Worm (Caenorhabditis elegans) whole organism, L4 larva: ENCODE data around the gene flh-2.

Source experiments
- F26F4.8 ChIP-seq: fragments of 200-800 bp; sonication (Bioruptor generic); conservative IDR thresholded peaks from 2 replicates; pipeline ENCODE4 v1.3.6; 2022; ENCODE audit warnings: missing genetic modification characterization, missing compliant biosample characterization
- F44E2.7 ChIP-seq: fragments of 200-800 bp; sonication (Bioruptor generic); IDR thresholded peaks from 2 replicates; pipeline ENCODE4 v2.1.2; 2022; ENCODE audit warnings: missing genetic modification characterization, missing compliant biosample characterization
- R02D3.7 ChIP-seq: fragments of 150-350 bp; sonication (generic microtip); optimal IDR thresholded peaks from 3 replicates; lab custom pipeline; 2014; ENCODE audit warnings: missing biosample characterization, missing genetic modification characterization
- T20F7.1 ChIP-seq: fragments of 200-800 bp; sonication (Bioruptor generic); optimal IDR thresholded peaks from 2 replicates; lab custom pipeline; 2018; ENCODE audit warnings: mild to moderate bottlenecking, missing genetic modification characterization, missing compliant biosample characterization
- Y105C5A.15 ChIP-seq: fragments of 200-800 bp; sonication (Bioruptor generic); IDR thresholded peaks from 2 replicates; pipeline ENCODE4 v1.3.6; 2022; ENCODE audit warnings: missing genetic modification characterization, missing compliant biosample characterization
- Y48G9A.11 ChIP-seq: fragments of 200-800 bp; sonication (Bioruptor generic); IDR thresholded peaks from 2 replicates; pipeline ENCODE4 v1.3.6; 2022; ENCODE audit warnings: missing genetic modification reagents, missing genetic modification characterization, missing compliant biosample characterization
- Y5F2A.4 ChIP-seq: fragments of 200-800 bp; sonication (Bioruptor generic); optimal IDR thresholded peaks from 2 replicates; lab custom pipeline; 2018; ENCODE audit warnings: mild to moderate bottlenecking, missing genetic modification characterization, missing compliant biosample characterization
- Y75B8A.6 ChIP-seq: fragments of 200-800 bp; sonication (Bioruptor generic); IDR thresholded peaks from 2 replicates; pipeline ENCODE4 v1.3.6; 2022; ENCODE audit warnings: missing genetic modification reagents, missing genetic modification characterization, missing compliant biosample characterization
- ZK546.5 ChIP-seq, 2 experiments: sonication (generic microtip); optimal IDR thresholded peaks; 2 replicates each; lab custom pipeline; 2017; ENCODE audit warnings: missing biosample characterization in 2 of 2, missing genetic modification characterization in 2 of 2
- aha-1 ChIP-seq: fragments of 150-350 bp; peaks from one replicate; lab custom pipeline; 2014; ENCODE audit warnings: missing biosample characterization, missing genetic modification characterization
- aly-2 ChIP-seq: sonication (generic microtip); optimal IDR thresholded peaks from 2 replicates; lab custom pipeline; 2018; ENCODE audit warnings: missing biosample characterization, missing genetic modification characterization
- ama-1 ChIP-seq: fragments of 150-350 bp; optimal IDR thresholded peaks from 2 replicates; lab custom pipeline; 2014; ENCODE audit warnings: inconsistent platforms, mixed read lengths
- attf-4 ChIP-seq: sonication (generic microtip); optimal IDR thresholded peaks from 3 replicates; lab custom pipeline; 2017; ENCODE audit warnings: missing biosample characterization, missing genetic modification characterization
- ceh-44 ChIP-seq: fragments of 200-800 bp; sonication (Bioruptor generic); IDR thresholded peaks from 2 replicates; pipeline ENCODE4 v1.3.6; 2022; ENCODE audit warnings: missing genetic modification reagents, missing genetic modification characterization, missing compliant biosample characterization
- cey-2 ChIP-seq: sonication (generic microtip); optimal IDR thresholded peaks from 3 replicates; lab custom pipeline; 2017; ENCODE audit warnings: missing genetic modification characterization, mild to moderate bottlenecking, missing compliant biosample characterization, antibody characterized with exemption, borderline replicate concordance; ENCODE audit not compliant: insufficient read depth
- daf-16 ChIP-seq, 3 experiments: sonication (generic microtip); optimal IDR thresholded peaks; 2 replicates each; lab custom pipeline; 2016 to 2017; ENCODE audit warnings: missing genetic modification characterization in 3 of 3, missing genetic modification reagents in 3 of 3, mild to moderate bottlenecking in 2 of 3, missing compliant biosample characterization in 2 of 3, missing biosample characterization in 1 of 3, moderate library complexity in 1 of 3
- daf-8 ChIP-seq: fragments of 200-800 bp; sonication (Bioruptor generic); IDR thresholded peaks from 2 replicates; pipeline ENCODE4 v1.3.6; 2022; ENCODE audit warnings: missing genetic modification characterization, missing compliant biosample characterization
- dmd-6 ChIP-seq: fragments of 200-800 bp; sonication (Bioruptor generic); IDR thresholded peaks from 2 replicates; pipeline ENCODE4 v1.3.6; 2022; ENCODE audit warnings: missing genetic modification reagents, missing genetic modification characterization, missing compliant biosample characterization
- dmd-8 ChIP-seq: fragments of 200-800 bp; sonication (Bioruptor generic); IDR thresholded peaks from 2 replicates; pipeline ENCODE4 v1.3.6; 2022; ENCODE audit warnings: missing genetic modification characterization, missing compliant biosample characterization
- duxl-1 ChIP-seq: sonication (generic microtip); optimal IDR thresholded peaks from 2 replicates; lab custom pipeline; 2016; ENCODE audit warnings: mild to moderate bottlenecking, missing genetic modification characterization, moderate library complexity, missing compliant biosample characterization; ENCODE audit not compliant: poor library complexity
- egl-27 ChIP-seq: sonication (generic microtip); optimal IDR thresholded peaks from 3 replicates; lab custom pipeline; 2017; ENCODE audit warnings: missing biosample characterization, missing genetic modification reagents, missing genetic modification characterization
- hlh-30 ChIP-seq: sonication (generic microtip); optimal IDR thresholded peaks from 2 replicates; lab custom pipeline; 2017; ENCODE audit warnings: antibody characterized with exemption, mild to moderate bottlenecking, missing genetic modification characterization, missing compliant biosample characterization; ENCODE audit not compliant: insufficient read depth
- lim-7 ChIP-seq: fragments of 200-800 bp; sonication (Bioruptor generic); IDR thresholded peaks from 2 replicates; pipeline ENCODE4 v1.3.6; 2022; ENCODE audit warnings: missing genetic modification characterization, missing compliant biosample characterization
- lin-1 ChIP-seq: fragments of 200-800 bp; sonication (Bioruptor generic); IDR thresholded peaks from 2 replicates; pipeline ENCODE4 v1.3.6; 2022; ENCODE audit warnings: missing genetic modification reagents, missing genetic modification characterization, missing compliant biosample characterization
- lin-39 ChIP-seq: fragments of 150-350 bp; optimal IDR thresholded peaks from 2 replicates; lab custom pipeline; 2014; ENCODE audit warnings: missing biosample characterization, missing genetic modification reagents, missing genetic modification characterization
- lir-3 ChIP-seq: sonication (generic microtip); optimal IDR thresholded peaks from 2 replicates; lab custom pipeline; 2016; ENCODE audit warnings: mild to moderate bottlenecking, missing genetic modification characterization, missing compliant biosample characterization
- mep-1 ChIP-seq: fragments of 150-350 bp; sonication (generic microtip); optimal IDR thresholded peaks from 3 replicates; lab custom pipeline; 2014; ENCODE audit warnings: missing biosample characterization, missing genetic modification characterization
- mxl-2 ChIP-seq: fragments of 200-800 bp; sonication (Bioruptor generic); conservative IDR thresholded peaks from 2 replicates; pipeline ENCODE4 v1.3.6; 2022; ENCODE audit warnings: missing genetic modification reagents, missing genetic modification characterization, missing compliant biosample characterization
- nhr-10 ChIP-seq: fragments of 150-350 bp; optimal IDR thresholded peaks from 2 replicates; lab custom pipeline; 2014; ENCODE audit warnings: missing biosample characterization, missing genetic modification characterization
- nhr-102 ChIP-seq: sonication (generic microtip); optimal IDR thresholded peaks from 2 replicates; lab custom pipeline; 2016; ENCODE audit warnings: mild to moderate bottlenecking, missing genetic modification characterization, moderate library complexity, missing compliant biosample characterization
- nhr-25 ChIP-seq: sonication (generic microtip); optimal IDR thresholded peaks from 2 replicates; lab custom pipeline; 2017; ENCODE audit warnings: missing genetic modification characterization, mild to moderate bottlenecking, missing compliant biosample characterization, antibody characterized with exemption, moderate library complexity, borderline replicate concordance; ENCODE audit not compliant: insufficient read depth
- nhr-41 ChIP-seq: fragments of 200-800 bp; sonication (Bioruptor generic); IDR thresholded peaks from 2 replicates; pipeline ENCODE4 v1.3.6; 2022; ENCODE audit warnings: missing genetic modification reagents, missing genetic modification characterization, missing compliant biosample characterization
- nhr-42 ChIP-seq: fragments of 200-800 bp; sonication (Bioruptor generic); IDR thresholded peaks from 2 replicates; pipeline ENCODE4 v1.3.6; 2022; ENCODE audit warnings: missing genetic modification characterization, missing compliant biosample characterization
- rbr-2 ChIP-seq: sonication (generic microtip); optimal IDR thresholded peaks from 2 replicates; lab custom pipeline; 2016; ENCODE audit warnings: missing genotype, missing genetic modification characterization, missing compliant biosample characterization
- sdz-12 ChIP-seq: fragments of 200-800 bp; sonication (Bioruptor generic); optimal IDR thresholded peaks from 2 replicates; lab custom pipeline; 2018; ENCODE audit warnings: mild to moderate bottlenecking, missing genetic modification characterization, missing compliant biosample characterization
- set-16 ChIP-seq: fragments of 200-800 bp; sonication (Bioruptor generic); IDR thresholded peaks from 2 replicates; pipeline ENCODE4 v1.3.6; 2022; ENCODE audit warnings: missing genetic modification reagents, missing genetic modification characterization, missing compliant biosample characterization
- snpc-1.2 ChIP-seq: fragments of 200-800 bp; sonication (Bioruptor generic); IDR thresholded peaks from 2 replicates; pipeline ENCODE4 v1.3.6; 2022; ENCODE audit warnings: missing genetic modification reagents, missing genetic modification characterization, missing compliant biosample characterization
- tag-97 ChIP-seq: fragments of 200-800 bp; sonication (Bioruptor generic); IDR thresholded peaks from 2 replicates; pipeline ENCODE4 v1.3.6; 2022; ENCODE audit warnings: missing genetic modification characterization, missing compliant biosample characterization
- tra-1 ChIP-seq: fragments of 200-800 bp; sonication (Bioruptor generic); IDR thresholded peaks from 2 replicates; pipeline ENCODE4 v1.3.6; 2022; ENCODE audit warnings: missing genetic modification reagents, missing genetic modification characterization, missing compliant biosample characterization
- unc-130 ChIP-seq: sonication (generic microtip); optimal IDR thresholded peaks from 2 replicates; lab custom pipeline; 2016; ENCODE audit warnings: missing genetic modification reagents, missing genetic modification characterization, missing compliant biosample characterization
- unc-39 ChIP-seq: sonication (generic microtip); optimal IDR thresholded peaks from 2 replicates; lab custom pipeline; 2017; ENCODE audit warnings: missing biosample characterization, missing genetic modification characterization
- unc-62 ChIP-seq, 3 experiments: fragments of 150-350 bp in 1 of 3; sonication (generic microtip); optimal IDR thresholded peaks in 2 of 3; peaks in 1 of 3; 1 replicate in 1 of 3; 2 replicates in 2 of 3; lab custom pipeline; 2014 to 2017; ENCODE audit warnings: missing biosample characterization in 3 of 3, missing genetic modification characterization in 3 of 3, missing genetic modification reagents in 3 of 3, missing genotype in 1 of 3
- zfp-2 ChIP-seq: sonication (generic microtip); optimal IDR thresholded peaks from 2 replicates; lab custom pipeline; 2016; ENCODE audit warnings: mild to moderate bottlenecking, missing genetic modification characterization, missing compliant biosample characterization
- ztf-11 ChIP-seq: fragments of 150-350 bp; optimal IDR thresholded peaks from 2 replicates; lab custom pipeline; 2014; ENCODE audit warnings: missing biosample characterization, missing genetic modification characterization

flh-2 gene

DNA sequence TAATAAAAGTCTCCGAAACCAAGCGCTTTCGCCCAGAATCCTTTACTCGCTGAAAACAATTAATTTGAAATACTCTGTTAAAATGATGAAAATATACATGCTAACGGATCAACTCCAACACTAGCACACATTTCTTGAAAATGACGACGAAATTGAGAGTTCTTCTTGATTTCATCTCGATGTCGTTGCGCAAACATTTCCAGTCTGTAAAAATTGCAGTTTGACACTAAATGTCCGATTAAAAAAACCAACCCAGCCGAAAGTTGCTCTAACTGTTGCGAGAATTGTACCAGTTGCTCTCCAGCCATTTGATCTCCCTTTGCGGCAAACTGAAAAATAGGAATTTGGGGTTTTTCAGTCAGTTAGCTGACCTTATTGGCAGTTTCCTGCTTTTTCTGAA is 9.4 kb downstream of the flh-2 start:
- 0 out of 2 replicates have a peak, but pooled peaks have one; percentile 18 for TF ChIP-seq Y48G9A.11 (GFP tag; lab: Robert Waterston, UW)
- TF ChIP-seq dmd-8 (GFP tag; lab: Robert Waterston, UW) = 0 out of 2 replicates have a peak, but pooled peaks have one; percentile 16
- peak; percentile 18 for TF ChIP-seq ama-1 (lab: Kevin White, UChicago)
- peak; percentile 0 for TF ChIP-seq duxl-1 (tag; lab: Kevin White, UChicago)
- TF ChIP-seq aha-1 (tag; lab: Kevin White, UChicago) = peak; percentile 58
- TF ChIP-seq egl-27 (tag; lab: Kevin White, UChicago) = no peak
- no peak for TF ChIP-seq Y5F2A.4 (GFP tag; lab: Kevin White, UChicago)
- TF ChIP-seq rbr-2 (tag; lab: Kevin White, UChicago) = no peak
- peak in 1 of 2 experiments; percentile 98 for TF ChIP-seq unc-62 (GFP tag; optimal IDR thresholded peaks at IDR 0.05 in 1 of 2; lab: Kevin White, UChicago)
- no peak for TF ChIP-seq unc-62 (tag; optimal IDR thresholded peaks at IDR 0.05; lab: Kevin White, UChicago)

DNA sequence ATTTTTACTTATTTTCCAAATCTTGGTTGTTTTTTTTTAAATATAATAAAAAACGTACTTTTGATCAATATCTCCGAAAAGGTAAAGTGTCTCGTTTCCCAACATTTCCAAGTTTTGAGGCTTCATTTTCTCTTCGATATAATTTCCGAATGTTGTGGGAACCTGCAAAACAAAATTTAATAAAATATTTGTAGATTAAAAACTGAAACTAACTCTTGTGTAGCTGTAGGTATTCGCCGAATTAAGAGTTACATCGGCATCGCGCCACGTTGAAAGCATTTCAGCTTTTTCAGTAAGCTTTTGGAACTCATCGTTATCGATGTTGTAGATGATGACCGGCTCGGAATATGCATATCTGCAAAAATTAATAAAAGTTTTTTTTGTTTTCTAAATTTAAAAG is 10.5 kb downstream of the flh-2 start, which contains the start of gene vps-22:
TSS of gene vps-22 (minus strand) at position 101 of the 400 bp plus-strand sequence.
- no peak for TF ChIP-seq tra-1 (GFP tag; lab: Robert Waterston, UW)
- no peak for TF ChIP-seq dmd-6 (GFP tag; lab: Robert Waterston, UW)
- TF ChIP-seq duxl-1 (tag; lab: Kevin White, UChicago) = no peak
- no peak for TF ChIP-seq lin-39 (tag; lab: Kevin White, UChicago)
- TF ChIP-seq cey-2 = no peak
- no peak for TF ChIP-seq mxl-2 (GFP tag; lab: Robert Waterston, UW)
- no peak for TF ChIP-seq unc-39 (tag; lab: Kevin White, UChicago)
- no peak for TF ChIP-seq nhr-41 (GFP tag; lab: Robert Waterston, UW)
- no peak for TF ChIP-seq Y5F2A.4 (GFP tag; lab: Kevin White, UChicago)
- no peak for TF ChIP-seq lim-7 (GFP tag; lab: Robert Waterston, UW)
- TF ChIP-seq, all 104 proteins: peak for 0

DNA sequence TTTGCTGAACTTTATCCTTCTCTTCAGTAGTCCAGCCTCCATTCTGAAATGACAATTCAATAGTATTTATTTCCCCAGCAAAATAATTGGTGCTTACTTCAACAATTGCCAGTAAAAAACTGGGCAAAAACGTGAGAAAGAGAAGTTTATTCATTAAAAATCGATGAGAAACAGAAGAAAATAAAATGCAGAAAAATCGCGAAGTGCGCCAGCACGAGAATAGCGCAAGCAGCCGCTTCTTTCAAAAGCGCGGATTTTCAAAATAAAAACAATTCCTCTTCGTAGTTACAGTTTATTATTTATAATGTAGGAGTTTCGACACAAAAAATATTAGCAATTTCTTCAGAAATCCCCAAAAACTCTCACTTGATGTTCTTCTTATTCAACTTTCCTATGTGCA is 11.0 kb downstream of the flh-2 start, which contains the start of gene C27F2.9:
TSS of gene C27F2.9 (minus strand) at position 159 of the 400 bp plus-strand sequence.
- TF ChIP-seq hlh-30 (peak; percentile 73), tra-1 (GFP tag; lab: Robert Waterston, UW) (peak; percentile 54; the same call in 1 of the 2 replicates), nhr-10 (tag; lab: Kevin White, UChicago) (no peak), T20F7.1 (peak; percentile 83), mep-1 (peak; percentile 88), ZK546.5 (tag; optimal IDR thresholded peaks at IDR 0.05; lab: Kevin White, UChicago) (no peak), Y75B8A.6 (no peak), unc-130 (peak; percentile 59), nhr-42 (GFP tag; lab: Robert Waterston, UW) (peak; percentile 88), cey-2 (no peak), dmd-6 (GFP tag; lab: Robert Waterston, UW) (peak; percentile 67), lim-7 (GFP tag; lab: Robert Waterston, UW) (no peak), unc-62 (GFP tag; optimal IDR thresholded peaks at IDR 0.05 in 1 of 2; lab: Kevin White, UChicago) (peak in 1 of 2 experiments; percentile 98), unc-62 (tag; optimal IDR thresholded peaks at IDR 0.05; lab: Kevin White, UChicago) (no peak), zfp-2 (no peak), nhr-102 (peak; percentile 85), ama-1 (lab: Kevin White, UChicago) (peak; percentile 22), daf-8 (no peak), attf-4 (tag; lab: Kevin White, UChicago) (no peak), ztf-11 (no peak), lir-3 (no peak), aly-2 (tag; lab: Kevin White, UChicago) (no peak), tag-97 (GFP tag; lab: Robert Waterston, UW) (no peak), set-16 (no peak), nhr-25 (tag; lab: Kevin White, UChicago) (peak; percentile 70), daf-16 (GFP tag; optimal IDR thresholded peaks at IDR 0.05; lab: Kevin White, UChicago) (peak in 1 of 2 experiments; percentile 62), daf-16 (tag; optimal IDR thresholded peaks at IDR 0.05; lab: Kevin White, UChicago) (peak; percentile 75), F44E2.7 (GFP tag; lab: Robert Waterston, UW) (no peak), Y105C5A.15 (GFP tag; lab: Robert Waterston, UW) (no peak), R02D3.7 (tag; lab: Kevin White, UChicago) (no peak), dmd-8 (GFP tag; lab: Robert Waterston, UW) (no peak), sdz-12 (GFP tag; lab: Kevin White, UChicago) (no peak), snpc-1.2 (GFP tag; lab: Robert Waterston, UW) (no peak), F26F4.8 (GFP tag; lab: Robert Waterston, UW) (no peak), lin-1 (no peak), ceh-44 (GFP tag; lab: Robert Waterston, UW) (no peak)
